Worm (Caenorhabditis elegans) whole organism, L3 larva: ENCODE results near the gene C18A11.2.

ENCODE experiments used
- aly-2 ChIP-seq: fragments of 150-350 bp; optimal IDR thresholded peaks from 2 replicates; lab custom pipeline; 2014; ENCODE audit warnings: missing biosample characterization, missing genetic modification characterization
- ama-1 ChIP-seq: fragments of 150-350 bp; optimal IDR thresholded peaks from 2 replicates; lab custom pipeline; 2018
- lin-15B ChIP-seq: fragments of 150-350 bp; optimal IDR thresholded peaks from 2 replicates; lab custom pipeline; 2014; ENCODE audit warnings: missing biosample characterization, missing genetic modification characterization
- lsy-12 ChIP-seq: sonication (generic microtip); optimal IDR thresholded peaks from 2 replicates; lab custom pipeline; 2016; ENCODE audit warnings: mild to moderate bottlenecking, missing genetic modification characterization, missing compliant biosample characterization
- mdl-1 ChIP-seq: fragments of 150-350 bp; optimal IDR thresholded peaks from 2 replicates; lab custom pipeline; 2014; ENCODE audit warnings: missing biosample characterization, missing genetic modification characterization
- nhr-11 ChIP-seq: fragments of 150-350 bp; optimal IDR thresholded peaks from 2 replicates; lab custom pipeline; 2014; ENCODE audit warnings: missing biosample characterization, missing genetic modification characterization
- nhr-25 ChIP-seq: sonication (generic microtip); optimal IDR thresholded peaks from 2 replicates; lab custom pipeline; 2017; ENCODE audit warnings: missing biosample characterization, missing genetic modification characterization
- nhr-28 ChIP-seq: fragments of 150-350 bp; optimal IDR thresholded peaks from 2 replicates; lab custom pipeline; 2014; ENCODE audit warnings: missing biosample characterization, missing genetic modification characterization
- nhr-76 ChIP-seq: fragments of 150-350 bp; sonication (generic microtip); optimal IDR thresholded peaks from 5 replicates; lab custom pipeline; 2014; ENCODE audit warnings: missing biosample characterization, missing genetic modification characterization
- pha-4 ChIP-seq: fragments of 150-350 bp; optimal IDR thresholded peaks from 2 replicates; lab custom pipeline; 2014; ENCODE audit warnings: missing biosample characterization, missing genetic modification reagents, missing genetic modification characterization
- pqm-1 ChIP-seq: fragments of 150-350 bp; optimal IDR thresholded peaks from 2 replicates; lab custom pipeline; 2017; ENCODE audit warnings: missing biosample characterization, missing genetic modification characterization, inconsistent platforms
- snpc-4 ChIP-seq: fragments of 150-350 bp; optimal IDR thresholded peaks from 2 replicates; lab custom pipeline; 2014; ENCODE audit warnings: missing biosample characterization, missing genetic modification characterization
- unc-39 ChIP-seq: sonication (generic microtip); optimal IDR thresholded peaks from 4 replicates; lab custom pipeline; 2017; ENCODE audit warnings: missing biosample characterization, missing genetic modification characterization
- unc-62 ChIP-seq: fragments of 150-350 bp; sonication (generic microtip); optimal IDR thresholded peaks from 4 replicates; lab custom pipeline; 2014; ENCODE audit warnings: missing biosample characterization, missing genetic modification reagents, missing genetic modification characterization

ce11 chrX:8116157-8116556 is 48.8 kb downstream of the C18A11.2 start, which contains the start of gene hlh-8:
- TF ChIP-seq unc-39 (tag; lab: Kevin White, UChicago) (no peak), pqm-1 (tag; lab: Kevin White, UChicago) (no peak), lin-15B (tag; lab: Kevin White, UChicago) (no peak), unc-62 (GFP tag; lab: Kevin White, UChicago) (no peak), snpc-4 (no peak), aly-2 (tag; lab: Kevin White, UChicago) (no peak), nhr-28 (no peak), nhr-76 (no peak), lsy-12 (no peak), nhr-11 (tag; lab: Kevin White, UChicago) (no peak), pha-4 (tag; lab: Kevin White, UChicago) (no peak), nhr-25 (tag; lab: Kevin White, UChicago) (no peak), mdl-1 (tag; lab: Kevin White, UChicago) (no peak), ama-1 (no peak)
